Fruit fly (Drosophila melanogaster): Measurements from ENCODE around the gene RpS14b.
A peak's percentile ranks its signal among the peaks of the same experiment; 100 is the strongest.

The RpS14b gene

DNA sequence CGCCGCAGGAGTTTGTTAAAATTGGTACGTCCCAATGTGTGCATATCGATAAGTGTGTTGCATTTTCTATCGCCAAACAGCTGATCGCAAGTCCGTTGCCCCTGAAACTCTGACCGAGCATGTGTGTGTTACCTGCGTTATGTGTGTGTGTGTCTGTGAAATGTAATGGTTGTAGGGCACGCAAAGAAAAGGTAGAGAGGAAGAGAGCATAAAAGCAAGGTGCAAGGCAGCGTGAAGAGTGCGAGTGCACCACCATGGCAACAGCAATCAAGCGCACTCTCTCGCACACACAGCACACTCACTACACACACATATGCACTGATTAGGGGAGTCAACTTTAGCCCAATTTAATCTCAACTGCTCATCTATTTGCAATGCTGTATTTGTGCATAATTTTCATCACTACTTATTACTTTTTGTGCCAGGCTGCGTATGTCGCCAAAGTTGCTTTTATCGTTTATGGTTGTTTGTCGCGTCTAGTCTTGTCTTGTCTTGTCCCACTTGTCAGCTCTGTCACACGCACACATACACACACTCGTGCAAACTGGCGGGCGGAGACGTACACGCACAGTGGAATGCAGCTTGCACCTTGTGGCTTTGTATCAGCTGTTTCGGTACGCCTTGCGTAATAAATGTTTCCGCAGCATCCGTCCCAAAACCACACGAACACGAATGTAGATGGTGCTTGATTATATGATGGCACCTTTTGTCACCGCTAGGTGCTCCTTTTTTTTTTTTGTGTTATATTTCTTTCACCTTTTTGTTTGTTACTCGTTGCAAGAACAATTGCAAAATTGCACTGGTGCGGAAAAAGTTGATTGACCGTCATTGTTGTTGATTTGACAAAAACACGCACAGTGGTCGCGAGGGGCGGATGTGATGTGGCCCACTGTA lies 3.1 kb downstream of the RpS14b start (continued):
- TF ChIP-seq zfh1 (GFP tag; IDR thresholded peaks at IDR 0.05) (peak; percentile 71), CG7745 (tag; optimal IDR thresholded peaks at IDR 0.05) (no peak), ewg (GFP tag; optimal IDR thresholded peaks at IDR 0.05) (peak; percentile 80), CG2202 (tag; optimal IDR thresholded peaks at IDR 0.05) (peak; percentile 73), mam (GFP tag; optimal IDR thresholded peaks at IDR 0.05) (peak; percentile 52), CG32767 (GFP tag; IDR thresholded peaks at IDR 0.05) (peak; percentile 68; the same call in 1 of the 2 replicates), Hand (GFP tag; optimal IDR thresholded peaks at IDR 0.05) (peak; percentile 13), lilli (GFP tag; optimal IDR thresholded peaks at IDR 0.05) (peak; percentile 62), CG15073 (GFP tag; optimal IDR thresholded peaks at IDR 0.05) (peak; percentile 2), CTCF (GFP tag; optimal IDR thresholded peaks at IDR 0.05) (peak; percentile 26), CG6683 (GFP tag; optimal IDR thresholded peaks at IDR 0.05) (peak; percentile 41), grn (GFP tag; optimal IDR thresholded peaks at IDR 0.05) (no peak), jigr1 (GFP tag; IDR thresholded peaks at IDR 0.05) (peak; percentile 69; the same call in 2 of the 3 replicates), pho (GFP tag; optimal IDR thresholded peaks at IDR 0.05) (peak; percentile 64), CG1792 (GFP tag; optimal IDR thresholded peaks at IDR 0.05) (peak; percentile 80), CG13296 (GFP tag; optimal IDR thresholded peaks at IDR 0.05) (peak; percentile 70), CG17912 (GFP tag; optimal IDR thresholded peaks at IDR 0.05) (peak; percentile 48), CG12659 (GFP tag; optimal IDR thresholded peaks at IDR 0.05) (peak; percentile 79), sisA (GFP tag; IDR thresholded peaks at IDR 0.05) (peak; percentile 77), Rfx (GFP tag; IDR thresholded peaks at IDR 0.05) (peak; percentile 50), CG2116 (GFP tag; optimal IDR thresholded peaks at IDR 0.05) (peak; percentile 39), bigmax (GFP tag; optimal IDR thresholded peaks at IDR 0.05) (no peak), Doc3 (GFP tag; IDR thresholded peaks at IDR 0.05; ENCODE audit: partially characterized antibody) (no peak), Med (GFP tag) (peak; percentile 92), vnd (GFP tag; IDR thresholded peaks at IDR 0.05; ENCODE audit: partially characterized antibody) (no peak), Xrp1 (GFP tag; IDR thresholded peaks at IDR 0.05) (peak; percentile 80), CG8765 (GFP tag; IDR thresholded peaks at IDR 0.05) (no peak), CG12744 (GFP tag; optimal IDR thresholded peaks at IDR 0.05) (no peak), CG10565 (GFP tag; optimal IDR thresholded peaks at IDR 0.05) (peak; percentile 35), ac (GFP tag; optimal IDR thresholded peaks at IDR 0.05) (peak; percentile 32), hbn (GFP tag; IDR thresholded peaks at IDR 0.05; ENCODE audit: partially characterized antibody) (no peak), CoRest (tag; optimal IDR thresholded peaks at IDR 0.05) (peak; percentile 91), odd (GFP tag; optimal IDR thresholded peaks at IDR 0.05) (peak; percentile 82), yki (optimal IDR thresholded peaks at IDR 0.05) (no peak), crol (GFP tag; IDR thresholded peaks at IDR 0.05) (peak; percentile 74), slou (GFP tag; optimal IDR thresholded peaks at IDR 0.05) (no peak), zen (tag; optimal IDR thresholded peaks at IDR 0.05) (peak; percentile 54), CG7271 (tag; optimal IDR thresholded peaks at IDR 0.05) (no peak), NC2α (GFP tag; optimal IDR thresholded peaks at IDR 0.05) (peak; percentile 78), hb (GFP tag; IDR thresholded peaks at IDR 0.05; ENCODE audit: partially characterized antibody) (no peak), CG1529 (GFP tag; optimal IDR thresholded peaks at IDR 0.05) (peak; percentile 85), Xbp1 (GFP tag; optimal IDR thresholded peaks at IDR 0.05) (peak; percentile 78), jing (GFP tag; optimal IDR thresholded peaks at IDR 0.05) (peak; percentile 73), CG12391 (tag; optimal IDR thresholded peaks at IDR 0.05) (peak; percentile 83), Dp (GFP tag; optimal IDR thresholded peaks at IDR 0.05) (no peak), her (GFP tag; optimal IDR thresholded peaks at IDR 0.05) (peak; percentile 53), toy (GFP tag; IDR thresholded peaks at IDR 0.05) (no peak), ken (GFP tag; IDR thresholded peaks at IDR 0.05) (peak; percentile 66; the same call in 2 of the 3 replicates), CG10462 (GFP tag; optimal IDR thresholded peaks at IDR 0.05) (peak; percentile 77)
